Fruit fly (Drosophila melanogaster): ENCODE results near the gene Nsf2.

- TF ChIP-seq CG8478 (optimal IDR thresholded peaks at IDR 0.05) (no peak), CTCF (optimal IDR thresholded peaks at IDR 0.05) (peak in 1 of 2 experiments; percentile 46)
Measured at dm6 chr3R:13837807-13838206, at the start of gene Nsf2.
